Worm (Caenorhabditis elegans) whole organism, L4/young adult: ENCODE data around the gene asp-7.

ENCODE experiments used
- W03F9.2 ChIP-seq: fragments of 150-350 bp; optimal IDR thresholded peaks from 2 replicates; lab custom pipeline; 2014; ENCODE audit warnings: missing biosample characterization, missing genetic modification characterization
- him-1 ChIP-seq: sonication (generic microtip); optimal IDR thresholded peaks from 2 replicates; lab custom pipeline; 2016; ENCODE audit warnings: missing genotype, missing genetic modification reagents, missing genetic modification characterization, missing compliant biosample characterization

ce11 chrV:2985309-2985708 lies 42.8 kb upstream of the asp-7 start, which contains the start of gene srw-139:
- TF ChIP-seq him-1 (tag; lab: Kevin White, UChicago) (no peak), W03F9.2 (tag; lab: Kevin White, UChicago) (no peak)
